Worm (Caenorhabditis elegans) whole organism, young adult: ENCODE measurements around the gene sri-28.

Source experiments
- B0019.2 ChIP-seq: fragments of 200-800 bp; sonication (Bioruptor generic); conservative IDR thresholded peaks from 2 replicates; pipeline ENCODE4 v1.3.6; 2022; ENCODE audit warnings: missing genetic modification reagents, missing genetic modification characterization, missing compliant biosample characterization
- bed-1 ChIP-seq: fragments of 200-800 bp; sonication (Bioruptor generic); IDR thresholded peaks from 2 replicates; pipeline ENCODE4 v1.3.6; 2022; ENCODE audit warnings: missing genetic modification reagents, missing genetic modification characterization, missing compliant biosample characterization
- madf-3 ChIP-seq: fragments of 200-800 bp; sonication (Bioruptor generic); IDR thresholded peaks from 2 replicates; pipeline ENCODE4 v1.3.6; 2022; ENCODE audit warnings: missing genetic modification reagents, missing genetic modification characterization, missing compliant biosample characterization
- rec-8 ChIP-seq, 2 experiments: sonication (generic microtip); optimal IDR thresholded peaks; 2 replicates each; lab custom pipeline; 2016; ENCODE audit warnings: mild to moderate bottlenecking in 2 of 2, missing genetic modification characterization in 2 of 2, missing genetic modification reagents in 2 of 2, missing genotype in 2 of 2, missing biosample characterization in 1 of 2, missing compliant biosample characterization in 1 of 2, moderate library complexity in 1 of 2
- ztf-18 ChIP-seq: sonication (generic microtip); optimal IDR thresholded peaks from 2 replicates; lab custom pipeline; 2016; ENCODE audit warnings: missing genotype, mild to moderate bottlenecking, missing genetic modification characterization, missing compliant biosample characterization

DNA sequence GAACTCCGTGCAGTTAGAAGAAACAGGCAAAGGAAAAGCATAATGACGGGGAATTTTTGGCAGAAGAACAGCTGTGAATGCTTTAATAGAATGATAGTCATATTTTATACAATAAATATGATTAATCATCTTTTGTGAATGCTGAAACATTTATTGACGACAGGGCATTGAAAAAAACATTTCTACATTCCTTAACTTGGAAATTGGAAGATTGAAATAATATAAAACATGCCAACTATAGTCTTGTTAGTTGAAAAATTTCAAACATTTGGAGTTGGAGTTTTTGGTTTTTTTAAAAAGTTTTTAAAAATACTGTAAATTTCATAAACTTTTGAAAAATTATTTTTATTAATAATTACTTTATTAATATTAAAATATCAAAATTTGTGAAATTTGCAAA, 48.4 kb downstream of the sri-28 start, which contains the start of gene Y25C1A.14:
- no peak for TF ChIP-seq B0019.2 (GFP tag; lab: Robert Waterston, UW)
- no peak for TF ChIP-seq ztf-18
- TF ChIP-seq rec-8 (tag; optimal IDR thresholded peaks at IDR 0.05; lab: Kevin White, UChicago), result no peak
- TF ChIP-seq madf-3 (GFP tag; lab: Robert Waterston, UW), result no peak
- TF ChIP-seq bed-1 (GFP tag; lab: Robert Waterston, UW), result no peak
